Worm (Caenorhabditis elegans) whole organism, late embryonic: ENCODE data around the gene pals-32.

ENCODE experiments used
- C08G9.2 ChIP-seq: sonication (generic microtip); optimal IDR thresholded peaks from 2 replicates; lab custom pipeline; 2016; ENCODE audit warnings: mild to moderate bottlenecking, missing genetic modification characterization, moderate library complexity, missing compliant biosample characterization
- Y22D7AL.16 ChIP-seq: sonication (generic microtip); optimal IDR thresholded peaks from 2 replicates; lab custom pipeline; 2016; ENCODE audit warnings: missing genetic modification characterization, missing compliant biosample characterization
- ahr-1 ChIP-seq: sonication (generic microtip); optimal IDR thresholded peaks from 2 replicates; lab custom pipeline; 2016; ENCODE audit warnings: missing genetic modification characterization, missing compliant biosample characterization
- ama-1 ChIP-seq: fragments of 150-350 bp; optimal IDR thresholded peaks from 2 replicates; lab custom pipeline; 2014
- ceh-22 ChIP-seq: sonication (generic microtip); optimal IDR thresholded peaks from 2 replicates; lab custom pipeline; 2017; ENCODE audit warnings: missing biosample characterization, missing genetic modification characterization
- ceh-24 ChIP-seq: sonication (generic microtip); optimal IDR thresholded peaks from 2 replicates; lab custom pipeline; 2016; ENCODE audit warnings: mild to moderate bottlenecking, missing genetic modification characterization, missing compliant biosample characterization
- ceh-30 ChIP-seq: fragments of 150-350 bp; optimal IDR thresholded peaks from 2 replicates; lab custom pipeline; 2014; ENCODE audit warnings: missing biosample characterization, missing genetic modification characterization
- ceh-31 ChIP-seq: sonication (generic microtip); optimal IDR thresholded peaks from 2 replicates; lab custom pipeline; 2016; ENCODE audit warnings: missing genetic modification characterization, missing compliant biosample characterization
- ceh-34 ChIP-seq: sonication (generic microtip); optimal IDR thresholded peaks from 2 replicates; lab custom pipeline; 2016; ENCODE audit warnings: mild to moderate bottlenecking, missing genetic modification characterization, missing compliant biosample characterization
- ceh-48 ChIP-seq: sonication (generic microtip); optimal IDR thresholded peaks from 2 replicates; lab custom pipeline; 2016; ENCODE audit warnings: missing genetic modification characterization, inconsistent platforms, missing compliant biosample characterization
- che-1 ChIP-seq: sonication (generic microtip); optimal IDR thresholded peaks from 2 replicates; lab custom pipeline; 2016; ENCODE audit warnings: mild to moderate bottlenecking, missing genetic modification characterization, missing compliant biosample characterization
- dmd-4 ChIP-seq: sonication (generic microtip); optimal IDR thresholded peaks from 2 replicates; lab custom pipeline; 2016; ENCODE audit warnings: borderline replicate concordance, missing genetic modification characterization, missing compliant biosample characterization
- elt-2 ChIP-seq: sonication (generic microtip); optimal IDR thresholded peaks from 2 replicates; lab custom pipeline; 2016; ENCODE audit warnings: missing genetic modification reagents, missing genetic modification characterization, missing compliant biosample characterization
- elt-4 ChIP-seq: sonication (generic microtip); optimal IDR thresholded peaks from 2 replicates; lab custom pipeline; 2016; ENCODE audit warnings: missing genetic modification characterization, missing compliant biosample characterization
- ets-4 ChIP-seq: sonication (generic microtip); optimal IDR thresholded peaks from 2 replicates; lab custom pipeline; 2016; ENCODE audit warnings: missing genetic modification characterization, missing compliant biosample characterization
- eyg-1 ChIP-seq: sonication (generic microtip); optimal IDR thresholded peaks from 2 replicates; lab custom pipeline; 2016; ENCODE audit warnings: missing genotype, missing genetic modification characterization, missing compliant biosample characterization
- fax-1 ChIP-seq: sonication (generic microtip); optimal IDR thresholded peaks from 2 replicates; lab custom pipeline; 2016; ENCODE audit warnings: missing genotype, missing genetic modification characterization, missing compliant biosample characterization
- fkh-6 ChIP-seq: sonication (generic microtip); optimal IDR thresholded peaks from 2 replicates; lab custom pipeline; 2016; ENCODE audit warnings: missing genetic modification characterization, missing compliant biosample characterization
- hlh-13 ChIP-seq: fragments of 200-800 bp; sonication (Bioruptor generic); optimal IDR thresholded peaks from 2 replicates; lab custom pipeline; 2018; ENCODE audit warnings: mild to moderate bottlenecking, missing genetic modification characterization, missing compliant biosample characterization
- hlh-15 ChIP-seq: sonication (generic microtip); optimal IDR thresholded peaks from 2 replicates; lab custom pipeline; 2016; ENCODE audit warnings: missing genetic modification characterization, missing compliant biosample characterization
- hlh-30 ChIP-seq: sonication (generic microtip); optimal IDR thresholded peaks from 2 replicates; lab custom pipeline; 2017; ENCODE audit warnings: antibody characterized with exemption, missing genetic modification characterization, missing compliant biosample characterization; ENCODE audit not compliant: insufficient read depth
- lim-6 ChIP-seq: sonication (generic microtip); optimal IDR thresholded peaks from 2 replicates; lab custom pipeline; 2016; ENCODE audit warnings: missing genetic modification characterization, missing compliant biosample characterization
- lin-11 ChIP-seq: fragments of 200-800 bp; sonication (Bioruptor generic); optimal IDR thresholded peaks from 2 replicates; lab custom pipeline; 2018; ENCODE audit warnings: mild to moderate bottlenecking, missing genetic modification characterization, missing compliant biosample characterization
- nhr-11 ChIP-seq: fragments of 150-350 bp; optimal IDR thresholded peaks from 2 replicates; lab custom pipeline; 2014; ENCODE audit warnings: missing biosample characterization, missing genetic modification characterization
- nhr-232 ChIP-seq: sonication (generic microtip); optimal IDR thresholded peaks from 2 replicates; lab custom pipeline; 2016; ENCODE audit warnings: missing genetic modification characterization, missing compliant biosample characterization
- npax-4 ChIP-seq: sonication (generic microtip); optimal IDR thresholded peaks from 2 replicates; lab custom pipeline; 2016; ENCODE audit warnings: missing genetic modification characterization, missing compliant biosample characterization
- odd-2 ChIP-seq: sonication (generic microtip); optimal IDR thresholded peaks from 2 replicates; lab custom pipeline; 2017; ENCODE audit warnings: antibody characterized with exemption, mild to moderate bottlenecking, missing genetic modification characterization, missing compliant biosample characterization
- pag-3 ChIP-seq: sonication (generic microtip); optimal IDR thresholded peaks from 2 replicates; lab custom pipeline; 2016; ENCODE audit warnings: missing compliant biosample characterization, missing genetic modification characterization, borderline replicate concordance
- pax-1 ChIP-seq: fragments of 150-350 bp; optimal IDR thresholded peaks from 2 replicates; lab custom pipeline; 2014; ENCODE audit warnings: missing biosample characterization, missing genetic modification characterization
- pha-2 ChIP-seq: sonication (generic microtip); optimal IDR thresholded peaks from 2 replicates; lab custom pipeline; 2017; ENCODE audit warnings: mild to moderate bottlenecking, missing genetic modification characterization, missing compliant biosample characterization
- pqm-1 ChIP-seq: sonication (generic microtip); optimal IDR thresholded peaks from 2 replicates; lab custom pipeline; 2016; ENCODE audit warnings: missing genetic modification characterization, missing compliant biosample characterization
- sdc-2 ChIP-seq: sonication (generic microtip); optimal IDR thresholded peaks from 2 replicates; lab custom pipeline; 2016; ENCODE audit warnings: missing genotype, missing genetic modification characterization, missing compliant biosample characterization
- tbx-2 ChIP-seq: sonication (generic microtip); optimal IDR thresholded peaks from 2 replicates; lab custom pipeline; 2016; ENCODE audit warnings: missing genetic modification characterization, missing compliant biosample characterization
- unc-3 ChIP-seq, 2 experiments: fragments of 200-800 bp in 1 of 2; sonication (Bioruptor generic) in 1 of 2; sonication (generic microtip) in 1 of 2; conservative IDR thresholded peaks in 1 of 2; optimal IDR thresholded peaks in 1 of 2; 2 replicates each; pipeline versions ENCODE4 v1.3.6 to Lab custom; 2016 to 2022; ENCODE audit warnings: missing compliant biosample characterization in 2 of 2, missing genetic modification characterization in 2 of 2, missing genetic modification reagents in 1 of 2
- unc-42 ChIP-seq: sonication (generic microtip); optimal IDR thresholded peaks from 2 replicates; lab custom pipeline; 2016; ENCODE audit warnings: missing genotype, missing genetic modification characterization, missing compliant biosample characterization
- ztf-16 ChIP-seq: sonication (generic microtip); optimal IDR thresholded peaks from 2 replicates; lab custom pipeline; 2017; ENCODE audit warnings: missing genetic modification characterization, missing compliant biosample characterization

pals-32 gene

ce11 chrV:2870127-2870526 lies 26.3 kb upstream of the pals-32 start, which contains the start of gene srh-243:
Gene srh-243, plus strand, starts transcription at chrV:2870427.
- no peak for TF ChIP-seq ceh-22 (tag; lab: Kevin White, UChicago)
- TF ChIP-seq fkh-6 (tag; lab: Kevin White, UChicago): no peak
- no peak for TF ChIP-seq Y22D7AL.16 (tag; lab: Kevin White, UChicago)
- TF ChIP-seq hlh-30 (tag; lab: Kevin White, UChicago): no peak
- TF ChIP-seq ceh-31: no peak
- TF ChIP-seq pag-3 (tag; lab: Kevin White, UChicago): no peak
- no peak for TF ChIP-seq eyg-1 (tag; lab: Kevin White, UChicago)
- no peak for TF ChIP-seq elt-4 (tag; lab: Kevin White, UChicago)
- no peak for TF ChIP-seq pqm-1 (tag; lab: Kevin White, UChicago)
- TF ChIP-seq tbx-2 (tag; lab: Kevin White, UChicago): no peak

- TF ChIP-seq lim-6 (tag; lab: Kevin White, UChicago) (no peak), nhr-232 (tag; lab: Kevin White, UChicago) (no peak), che-1 (tag; lab: Kevin White, UChicago) (no peak), fax-1 (tag; lab: Kevin White, UChicago) (no peak), pax-1 (no peak), ceh-48 (no peak), ceh-24 (tag; lab: Kevin White, UChicago) (no peak), ama-1 (lab: Kevin White, UChicago) (no peak), dmd-4 (tag; lab: Kevin White, UChicago) (no peak), hlh-15 (tag; lab: Kevin White, UChicago) (no peak), ceh-30 (no peak), hlh-13 (no peak), sdc-2 (no peak)
- TF ChIP-seq, all 69 proteins: peak for 0
These were observed 24.5 kb upstream of the pals-32 start for ce11 chrV:2871754-2872504.

ce11 chrV:2872947-2873346 lies 23.5 kb upstream of the pals-32 start:
- TF ChIP-seq pqm-1 (tag; lab: Kevin White, UChicago) (no peak), lin-11 (tag; lab: Kevin White, UChicago) (no peak), nhr-11 (no peak), pha-2 (tag; lab: Kevin White, UChicago) (no peak), ama-1 (lab: Kevin White, UChicago) (no peak), nhr-232 (tag; lab: Kevin White, UChicago) (no peak), unc-3 (GFP tag; conservative IDR thresholded peaks at IDR 0.05; lab: Robert Waterston, UW) (no peak), unc-3 (tag; optimal IDR thresholded peaks at IDR 0.05; lab: Kevin White, UChicago) (no peak), ztf-16 (tag; lab: Kevin White, UChicago) (no peak), hlh-30 (tag; lab: Kevin White, UChicago) (no peak), unc-42 (tag; lab: Kevin White, UChicago) (no peak), fkh-6 (tag; lab: Kevin White, UChicago) (no peak), npax-4 (tag; lab: Kevin White, UChicago) (no peak), ets-4 (tag; lab: Kevin White, UChicago) (no peak), lim-6 (tag; lab: Kevin White, UChicago) (no peak), ceh-34 (no peak), ceh-24 (tag; lab: Kevin White, UChicago) (no peak), fax-1 (tag; lab: Kevin White, UChicago) (no peak)

- TF ChIP-seq Y22D7AL.16 (tag; lab: Kevin White, UChicago): no peak
- TF ChIP-seq C08G9.2: no peak
- no peak for TF ChIP-seq ceh-34
- no peak for TF ChIP-seq pax-1
- TF ChIP-seq ceh-48: no peak
- no peak for TF ChIP-seq fkh-6 (tag; lab: Kevin White, UChicago)
- no peak for TF ChIP-seq che-1 (tag; lab: Kevin White, UChicago)
- TF ChIP-seq ahr-1 (tag; lab: Kevin White, UChicago): no peak
- TF ChIP-seq hlh-30 (tag; lab: Kevin White, UChicago): no peak
- TF ChIP-seq nhr-11: no peak
- TF ChIP-seq elt-2 (tag; lab: Kevin White, UChicago): no peak
- TF ChIP-seq odd-2: no peak
These were observed 21.0 kb upstream of the pals-32 start, which contains the start of gene folt-2 for ce11 chrV:2875422-2875821. Gene folt-2, minus strand, starts transcription at chrV:2875600.
